Fruit fly (Drosophila melanogaster): Measurements from ENCODE around the gene CG1116.

CG1116 gene

DNA sequence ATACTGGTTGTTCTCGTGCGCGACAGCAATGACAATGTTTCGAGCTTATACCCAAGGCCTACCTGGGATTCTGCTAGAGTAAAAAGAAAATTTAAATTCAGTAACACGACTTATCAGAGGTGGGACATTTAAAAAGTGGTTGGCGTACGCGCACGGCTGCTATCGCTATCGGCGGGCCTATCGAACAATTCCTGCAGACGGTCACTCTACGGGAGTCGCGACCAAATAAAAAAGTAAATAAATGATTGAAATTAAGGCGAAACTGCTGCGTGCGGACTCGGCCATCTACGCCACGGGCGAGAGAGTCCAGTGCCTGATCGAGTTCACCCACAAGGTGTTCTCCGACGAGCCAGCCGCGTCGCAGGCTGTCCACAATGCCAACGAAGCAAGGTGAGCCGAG, at the start of gene CG1116, which contains the start of gene Prosbeta2R2:
CG1116 (plus strand) TSS at position 192 of the 400 bp plus-strand sequence.
Prosbeta2R2 (minus strand) TSS at position 63 of the 400 bp plus-strand sequence.
- TF ChIP-seq Bgb (GFP tag; IDR thresholded peaks at IDR 0.05; ENCODE audit: partially characterized antibody) (peak; percentile 36; the same call in 1 of the 2 replicates), CG8944 (GFP tag; optimal IDR thresholded peaks at IDR 0.05) (no peak), CG16813 (GFP tag; IDR thresholded peaks at IDR 0.05; ENCODE audit: partially characterized antibody) (peak; percentile 55; the same call in 2 of the 3 replicates), CG4617 (GFP tag; optimal IDR thresholded peaks at IDR 0.05; ENCODE audit: borderline replicate concordance) (peak; percentile 62), CG9797 (GFP tag; optimal IDR thresholded peaks at IDR 0.05) (peak; percentile 88), Pdp1 (GFP tag; optimal IDR thresholded peaks at IDR 0.05) (no peak), MBD-R2 (GFP tag; IDR thresholded peaks at IDR 0.05) (peak; percentile 81), CG9817 (tag; optimal IDR thresholded peaks at IDR 0.05) (no peak), Scr (GFP tag; IDR thresholded peaks at IDR 0.05; ENCODE audit: partially characterized antibody) (peak; percentile 48), jigr1 (GFP tag; IDR thresholded peaks at IDR 0.05) (no peak), YL-1 (GFP tag; optimal IDR thresholded peaks at IDR 0.05) (peak; percentile 31), CG6854 (GFP tag; optimal IDR thresholded peaks at IDR 0.05) (no peak), yki (optimal IDR thresholded peaks at IDR 0.05) (no peak), dmrt99B (tag; optimal IDR thresholded peaks at IDR 0.05) (no peak), Doc3 (GFP tag; IDR thresholded peaks at IDR 0.05; ENCODE audit: partially characterized antibody) (peak; percentile 54; the same call in 1 of the 3 replicates), CG17186 (GFP tag; optimal IDR thresholded peaks at IDR 0.05) (peak; percentile 35), CG17912 (GFP tag; optimal IDR thresholded peaks at IDR 0.05) (no peak), Dll (GFP tag; IDR thresholded peaks at IDR 0.05; ENCODE audit: partially characterized antibody) (peak; percentile 53; the same call in 3 of the 4 replicates), CG8281 (tag; optimal IDR thresholded peaks at IDR 0.05) (no peak), CG16863 (GFP tag; optimal IDR thresholded peaks at IDR 0.05) (no peak), rib (GFP tag; IDR thresholded peaks at IDR 0.05) (no peak), CG8478 (optimal IDR thresholded peaks at IDR 0.05) (no peak), Sry-δ (GFP tag; optimal IDR thresholded peaks at IDR 0.05) (peak; percentile 80), CG15514 (GFP tag; optimal IDR thresholded peaks at IDR 0.05) (peak; percentile 42), trem (tag; optimal IDR thresholded peaks at IDR 0.05) (peak; percentile 11), CG15696 (tag; optimal IDR thresholded peaks at IDR 0.05) (no peak), BEAF-32 (GFP tag; optimal IDR thresholded peaks at IDR 0.05) (peak; percentile 63), CG2120 (GFP tag; optimal IDR thresholded peaks at IDR 0.05) (no peak), gcm (GFP tag; optimal IDR thresholded peaks at IDR 0.05) (no peak), CG14860 (GFP tag; IDR thresholded peaks at IDR 0.05; ENCODE audit: partially characterized antibody) (peak; percentile 28; the same call in 1 of the 3 replicates), CG13287 (GFP tag; IDR thresholded peaks at IDR 0.05; ENCODE audit: partially characterized antibody) (peak; percentile 77), CG2712 (tag; optimal IDR thresholded peaks at IDR 0.05) (no peak), tgo (GFP tag; IDR thresholded peaks at IDR 0.05) (no peak), D19A (tag; optimal IDR thresholded peaks at IDR 0.05) (no peak), CG8290 (GFP tag; optimal IDR thresholded peaks at IDR 0.05) (no peak), CG8290 (tag; optimal IDR thresholded peaks at IDR 0.05) (no peak), sna (GFP tag; IDR thresholded peaks at IDR 0.05; ENCODE audit: partially characterized antibody) (peak; percentile 48), chinmo (GFP tag; IDR thresholded peaks at IDR 0.05; ENCODE audit: partially characterized antibody) (peak; percentile 66; the same call in 1 of the 4 replicates), pnt (GFP tag; optimal IDR thresholded peaks at IDR 0.05) (no peak), Mrtf (GFP tag; IDR thresholded peaks at IDR 0.05) (no peak), kay (GFP tag; optimal IDR thresholded peaks at IDR 0.05) (no peak), CG6791 (GFP tag; IDR thresholded peaks at IDR 0.05; ENCODE audit: partially characterized antibody) (peak; percentile 44; the same call in 1 of the 3 replicates), CG11247 (GFP tag; IDR thresholded peaks at IDR 0.05) (no peak), Myb (GFP tag; optimal IDR thresholded peaks at IDR 0.05) (peak; percentile 73), Opbp (GFP tag; IDR thresholded peaks at IDR 0.05; ENCODE audit: partially characterized antibody) (peak; percentile 47; the same call in 2 of the 3 replicates), CG7839 (tag; optimal IDR thresholded peaks at IDR 0.05) (no peak), CG34224 (GFP tag; IDR thresholded peaks at IDR 0.05; ENCODE audit: partially characterized antibody) (peak; percentile 58), gcm2 (GFP tag; optimal IDR thresholded peaks at IDR 0.05) (no peak), E2f2 (GFP tag; IDR thresholded peaks at IDR 0.05) (peak; percentile 97), Med (GFP tag) (peak; percentile 80)
